Worm (Caenorhabditis elegans): ENCODE results near the gene hpo-34.

Gene hpo-34

DNA sequence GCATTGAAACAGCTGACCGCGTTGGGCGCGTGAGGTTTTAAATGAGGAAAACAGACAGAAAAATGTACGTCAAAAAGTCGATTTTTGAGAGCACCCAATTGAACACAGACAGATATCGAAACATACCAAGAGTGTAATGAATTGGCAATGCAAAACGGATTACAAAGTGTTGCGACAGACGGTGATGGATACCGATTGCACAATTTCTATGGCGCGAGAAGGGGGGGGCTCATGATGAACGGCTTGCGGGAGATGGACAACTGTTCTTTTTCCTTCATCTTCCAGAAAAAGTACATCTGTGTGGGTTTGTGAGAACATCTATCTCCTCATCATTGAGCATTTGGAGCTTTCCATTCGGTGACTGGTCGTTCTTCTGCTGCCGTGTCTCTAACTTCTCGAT, 55.3 kb downstream of the hpo-34 start:
- TF ChIP-seq sptf-1 (tag; optimal IDR thresholded peaks at IDR 0.05) (no peak), unc-62 (GFP tag; optimal IDR thresholded peaks at IDR 0.05) (peak; percentile 64), pha-4 (tag; optimal IDR thresholded peaks at IDR 0.05) (no peak), unc-120 (tag; optimal IDR thresholded peaks at IDR 0.05; ENCODE audit: poor library complexity, severe bottlenecking) (peak; percentile 74)

DNA sequence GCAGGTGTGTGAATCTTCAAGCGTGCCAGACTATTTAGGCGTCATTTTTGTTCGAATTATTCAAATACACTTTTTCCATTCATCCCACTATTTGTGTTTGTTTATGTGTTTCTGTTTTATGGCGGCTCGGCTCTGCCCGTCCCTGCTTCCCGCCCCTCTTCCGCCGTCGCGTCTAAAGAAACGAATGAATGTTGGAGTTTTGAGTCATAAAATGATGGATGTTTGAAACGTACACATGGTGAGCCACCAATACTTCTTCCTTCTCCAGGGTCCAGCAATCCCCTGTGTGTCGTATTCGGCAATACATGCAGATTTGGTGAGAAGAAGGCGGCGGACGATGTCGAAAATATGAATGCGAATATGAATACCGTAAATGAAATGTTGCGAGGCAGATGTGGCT, 55.9 kb downstream of the hpo-34 start:
- TF ChIP-seq snpc-4 (tag; optimal IDR thresholded peaks at IDR 0.05), result no peak
- no peak for TF ChIP-seq nhr-237 (tag; optimal IDR thresholded peaks at IDR 0.05)
- TF ChIP-seq mab-5 (tag; optimal IDR thresholded peaks at IDR 0.05), result no peak
- no peak for TF ChIP-seq elt-3 (tag; optimal IDR thresholded peaks at IDR 0.05)
- no peak for TF ChIP-seq unc-120 (tag; optimal IDR thresholded peaks at IDR 0.05; ENCODE audit: poor library complexity, severe bottlenecking)
- TF ChIP-seq zip-8 (tag; optimal IDR thresholded peaks at IDR 0.05), result no peak

DNA sequence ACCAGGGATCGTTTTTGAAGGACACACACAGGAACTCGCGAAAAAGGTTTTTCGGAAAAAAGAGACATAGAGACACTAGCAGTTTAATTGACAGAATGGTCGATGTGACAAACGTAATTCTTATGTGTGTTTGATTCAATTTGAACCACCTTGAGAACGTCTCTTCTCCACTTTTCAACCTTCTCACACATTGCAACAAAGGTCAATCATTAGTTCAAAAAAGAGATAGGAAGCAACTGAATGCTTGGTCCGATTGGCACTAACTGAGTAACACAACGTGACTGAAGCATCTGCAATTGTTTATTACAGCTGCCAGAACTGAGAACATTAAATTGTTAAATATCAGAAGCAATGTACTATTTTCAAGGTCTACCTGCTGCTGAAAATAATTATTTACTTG, 56.8 kb downstream of the hpo-34 start:
- TF ChIP-seq unc-39 (tag; optimal IDR thresholded peaks at IDR 0.05) (no peak), pha-4 (tag; optimal IDR thresholded peaks at IDR 0.05) (no peak), tbx-8 (GFP tag; optimal IDR thresholded peaks at IDR 0.05) (no peak), nhr-28 (tag; optimal IDR thresholded peaks at IDR 0.05) (no peak), hlh-1 (tag; optimal IDR thresholded peaks at IDR 0.05) (no peak), blmp-1 (tag; optimal IDR thresholded peaks at IDR 0.05) (no peak), unc-120 (tag; optimal IDR thresholded peaks at IDR 0.05; ENCODE audit: poor library complexity, severe bottlenecking) (no peak), zip-8 (tag; optimal IDR thresholded peaks at IDR 0.05) (no peak), lin-13 (tag; optimal IDR thresholded peaks at IDR 0.05) (no peak), unc-62 (GFP tag; optimal IDR thresholded peaks at IDR 0.05) (no peak), elt-3 (tag; optimal IDR thresholded peaks at IDR 0.05) (no peak), sptf-1 (tag; optimal IDR thresholded peaks at IDR 0.05) (no peak), mls-2 (tag; optimal IDR thresholded peaks at IDR 0.05) (no peak), sem-2 (GFP tag; optimal IDR thresholded peaks at IDR 0.05) (no peak), nhr-76 (tag; optimal IDR thresholded peaks at IDR 0.05) (no peak), snpc-4 (tag; optimal IDR thresholded peaks at IDR 0.05) (no peak)
